Worm (Caenorhabditis elegans) whole organism, mixed stage, embryonic: ENCODE data around the gene pals-30.

Source experiments
- ces-1 ChIP-seq: fragments of 150-350 bp; optimal IDR thresholded peaks from 2 replicates; lab custom pipeline; 2014; ENCODE audit warnings: missing biosample characterization, missing genetic modification reagents, missing genetic modification characterization
- drap-1 ChIP-seq: fragments of 200-800 bp; sonication (Bioruptor generic); optimal IDR thresholded peaks from 3 replicates; lab custom pipeline; 2018; ENCODE audit warnings: mild to moderate bottlenecking, missing genetic modification characterization, missing compliant biosample characterization
- lin-13 ChIP-seq: fragments of 150-350 bp; optimal IDR thresholded peaks from 2 replicates; lab custom pipeline; 2014; ENCODE audit warnings: missing biosample characterization, missing genetic modification characterization
- mab-5 ChIP-seq: fragments of 150-350 bp; optimal IDR thresholded peaks from 2 replicates; lab custom pipeline; 2014; ENCODE audit warnings: missing biosample characterization, missing genetic modification characterization
- nhr-12 ChIP-seq: fragments of 150-350 bp; optimal IDR thresholded peaks from 2 replicates; lab custom pipeline; 2014; ENCODE audit warnings: missing biosample characterization, missing genetic modification characterization
- nhr-237 ChIP-seq: fragments of 150-350 bp; optimal IDR thresholded peaks from 2 replicates; lab custom pipeline; 2014; ENCODE audit warnings: missing biosample characterization, missing genetic modification characterization
- snpc-4 ChIP-seq: fragments of 150-350 bp; optimal IDR thresholded peaks from 2 replicates; lab custom pipeline; 2014; ENCODE audit warnings: missing biosample characterization, missing genetic modification characterization
- sptf-1 ChIP-seq: sonication (generic microtip); optimal IDR thresholded peaks from 2 replicates; lab custom pipeline; 2017; ENCODE audit warnings: mild to moderate bottlenecking, missing genetic modification characterization, moderate library complexity, missing compliant biosample characterization
- unc-39 ChIP-seq: fragments of 150-350 bp; optimal IDR thresholded peaks from 2 replicates; lab custom pipeline; 2014; ENCODE audit warnings: missing biosample characterization, missing genetic modification characterization
- unc-62 ChIP-seq: fragments of 150-350 bp; optimal IDR thresholded peaks from 2 replicates; lab custom pipeline; 2014; ENCODE audit warnings: missing biosample characterization, missing genetic modification reagents, missing genetic modification characterization

DNA sequence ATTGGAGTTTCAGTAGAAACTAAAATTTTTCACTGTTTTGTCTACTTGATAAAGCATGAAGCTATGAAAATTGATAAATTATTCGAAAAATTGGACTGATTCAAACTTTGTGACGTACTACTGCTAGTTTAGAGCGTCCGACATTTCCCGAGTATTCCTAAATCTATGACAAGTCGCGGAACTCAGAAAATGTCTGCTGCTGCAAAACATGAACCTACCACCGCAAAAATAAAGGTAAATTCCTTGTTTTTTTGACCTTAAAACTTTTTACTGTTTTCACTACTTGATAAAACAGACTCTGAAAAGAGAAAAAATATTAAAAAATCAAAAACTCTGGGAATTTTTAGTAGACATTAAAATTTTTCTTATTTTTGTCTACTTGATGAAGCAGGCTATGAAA, 35.0 kb upstream of the pals-30 start:
- TF ChIP-seq ces-1 (GFP tag; lab: Kevin White, UChicago) (no peak), nhr-12 (tag; lab: Kevin White, UChicago) (no peak), lin-13 (tag; lab: Kevin White, UChicago) (no peak), snpc-4 (tag; lab: Kevin White, UChicago) (no peak), nhr-237 (tag; lab: Kevin White, UChicago) (no peak), sptf-1 (no peak), unc-39 (tag; lab: Kevin White, UChicago) (no peak), drap-1 (GFP tag; lab: Kevin White, UChicago) (no peak), unc-62 (GFP tag; lab: Kevin White, UChicago) (no peak), mab-5 (tag; lab: Kevin White, UChicago) (no peak)
